Worm (Caenorhabditis elegans) whole organism, young adult: ENCODE measurements around the gene srh-286.

ENCODE experiments used
- B0336.3 ChIP-seq: fragments of 200-800 bp; sonication (Bioruptor generic); IDR thresholded peaks from 2 replicates; pipeline ENCODE4 v1.3.6; 2022; ENCODE audit warnings: missing genetic modification characterization, missing compliant biosample characterization
- D2030.7 ChIP-seq: fragments of 200-800 bp; sonication (Bioruptor generic); IDR thresholded peaks from 2 replicates; pipeline ENCODE4 v1.3.6; 2022; ENCODE audit warnings: missing genetic modification reagents, missing genetic modification characterization, missing compliant biosample characterization
- F37B4.10 ChIP-seq: fragments of 200-800 bp; sonication (Bioruptor generic); IDR thresholded peaks from 2 replicates; pipeline ENCODE4 v1.3.6; 2022; ENCODE audit warnings: missing genetic modification characterization, missing compliant biosample characterization
- F49E8.2 ChIP-seq: sonication (generic microtip); optimal IDR thresholded peaks from 3 replicates; lab custom pipeline; 2017; ENCODE audit warnings: missing genetic modification characterization, mild to moderate bottlenecking, missing compliant biosample characterization, antibody characterized with exemption, moderate library complexity; ENCODE audit not compliant: insufficient read depth
- F52B5.7 ChIP-seq: sonication (generic microtip); optimal IDR thresholded peaks from 2 replicates; lab custom pipeline; 2016; ENCODE audit warnings: mild to moderate bottlenecking, missing genetic modification characterization, missing compliant biosample characterization
- T07F8.4 ChIP-seq: sonication (generic microtip); optimal IDR thresholded peaks from 2 replicates; lab custom pipeline; 2016; ENCODE audit warnings: mild to moderate bottlenecking, missing genetic modification characterization, moderate library complexity, missing compliant biosample characterization
- T26A5.8 ChIP-seq: sonication (generic microtip); optimal IDR thresholded peaks from 2 replicates; lab custom pipeline; 2016; ENCODE audit warnings: missing genetic modification characterization, missing compliant biosample characterization
- Y95B8A.8 ChIP-seq: fragments of 200-800 bp; sonication (Bioruptor generic); IDR thresholded peaks from 2 replicates; pipeline ENCODE4 v1.3.6; 2022; ENCODE audit warnings: missing genetic modification reagents, missing genetic modification characterization, missing compliant biosample characterization
- ama-1 ChIP-seq, 3 experiments: fragments of 150-350 bp in 1 of 3; sonication (generic microtip) in 2 of 3; optimal IDR thresholded peaks; 2 replicates each; lab custom pipeline; 2014 to 2018; ENCODE audit warnings: missing biosample characterization in 2 of 3, missing genetic modification characterization in 2 of 3, missing genetic modification reagents in 2 of 3
- atf-7 ChIP-seq: sonication (generic microtip); optimal IDR thresholded peaks from 2 replicates; lab custom pipeline; 2017; ENCODE audit warnings: mild to moderate bottlenecking, missing genetic modification characterization, missing compliant biosample characterization
- attf-3 ChIP-seq: fragments of 200-800 bp; sonication (Bioruptor generic); conservative IDR thresholded peaks from 2 replicates; pipeline ENCODE4 v1.3.6; 2022; ENCODE audit warnings: missing genetic modification reagents, missing genetic modification characterization, missing compliant biosample characterization
- attf-5 ChIP-seq: fragments of 200-800 bp; sonication (Bioruptor generic); optimal IDR thresholded peaks from 2 replicates; lab custom pipeline; 2018; ENCODE audit warnings: mild to moderate bottlenecking, missing genetic modification characterization, missing compliant biosample characterization
- attf-6 ChIP-seq: fragments of 200-800 bp; sonication (Bioruptor generic); IDR thresholded peaks from 2 replicates; pipeline ENCODE4 v1.3.6; 2022; ENCODE audit warnings: missing genetic modification reagents, missing genetic modification characterization, missing compliant biosample characterization
- ceh-27 ChIP-seq: fragments of 200-800 bp; sonication (Bioruptor generic); optimal IDR thresholded peaks from 2 replicates; lab custom pipeline; 2018; ENCODE audit warnings: mild to moderate bottlenecking, missing genetic modification characterization, moderate library complexity, missing compliant biosample characterization
- ceh-40 ChIP-seq: fragments of 200-800 bp; sonication (Bioruptor generic); IDR thresholded peaks from 2 replicates; pipeline ENCODE4 v1.3.6; 2022; ENCODE audit warnings: missing genetic modification characterization, missing compliant biosample characterization
- ceh-91 ChIP-seq: fragments of 200-800 bp; sonication (Bioruptor generic); IDR thresholded peaks from 2 replicates; pipeline ENCODE4 v1.3.6; 2022; ENCODE audit warnings: missing genetic modification reagents, missing genetic modification characterization, missing compliant biosample characterization
- dox-1 ChIP-seq: fragments of 200-800 bp; sonication (Bioruptor generic); IDR thresholded peaks from 2 replicates; pipeline ENCODE4 v1.3.6; 2022; ENCODE audit warnings: missing genetic modification reagents, missing genetic modification characterization, missing compliant biosample characterization
- egl-18 ChIP-seq: fragments of 200-800 bp; sonication (Bioruptor generic); IDR thresholded peaks from 2 replicates; pipeline ENCODE4 v1.3.6; 2022; ENCODE audit warnings: missing genetic modification reagents, missing genetic modification characterization, missing compliant biosample characterization
- hlh-12 ChIP-seq: sonication (generic microtip); optimal IDR thresholded peaks from 2 replicates; lab custom pipeline; 2016; ENCODE audit warnings: missing genetic modification characterization, missing compliant biosample characterization
- hlh-26 ChIP-seq: fragments of 200-800 bp; sonication (Bioruptor generic); conservative IDR thresholded peaks from 2 replicates; pipeline ENCODE4 v1.3.6; 2022; ENCODE audit warnings: missing genetic modification reagents, missing genetic modification characterization, missing compliant biosample characterization
- hmg-20 ChIP-seq: fragments of 200-800 bp; sonication (Bioruptor generic); IDR thresholded peaks from 2 replicates; pipeline ENCODE4 v1.3.6; 2022; ENCODE audit warnings: missing genetic modification reagents, missing genetic modification characterization, missing compliant biosample characterization
- madf-10 ChIP-seq: sonication (generic microtip); optimal IDR thresholded peaks from 2 replicates; lab custom pipeline; 2016; ENCODE audit warnings: mild to moderate bottlenecking, missing genetic modification characterization, missing compliant biosample characterization
- madf-6 ChIP-seq: fragments of 200-800 bp; sonication (Bioruptor generic); IDR thresholded peaks from 2 replicates; pipeline ENCODE4 v1.3.6; 2022; ENCODE audit warnings: missing genetic modification reagents, missing genetic modification characterization, missing compliant biosample characterization
- mes-4 ChIP-seq: sonication (generic microtip); optimal IDR thresholded peaks from 2 replicates; lab custom pipeline; 2016; ENCODE audit warnings: missing genotype, missing genetic modification characterization, missing compliant biosample characterization
- nhr-179 ChIP-seq: sonication (generic microtip); optimal IDR thresholded peaks from 2 replicates; lab custom pipeline; 2016; ENCODE audit warnings: mild to moderate bottlenecking, missing genetic modification characterization, missing compliant biosample characterization
- nhr-27 ChIP-seq: fragments of 200-800 bp; sonication (Bioruptor generic); optimal IDR thresholded peaks from 2 replicates; lab custom pipeline; 2018; ENCODE audit warnings: mild to moderate bottlenecking, missing genetic modification characterization, moderate library complexity, missing compliant biosample characterization
- pbrm-1 ChIP-seq: fragments of 200-800 bp; sonication (Bioruptor generic); IDR thresholded peaks from 2 replicates; pipeline ENCODE4 v1.3.6; 2022; ENCODE audit warnings: missing genetic modification reagents, missing genetic modification characterization, missing compliant biosample characterization
- rpc-1 ChIP-seq, 2 experiments: fragments of 150-350 bp in 1 of 2; sonication (generic microtip) in 1 of 2; optimal IDR thresholded peaks; 2 replicates each; lab custom pipeline; 2014 to 2018; ENCODE audit warnings: missing biosample characterization in 1 of 2, missing genetic modification characterization in 1 of 2, missing genetic modification reagents in 1 of 2, missing genotype in 1 of 2
- sdz-38 ChIP-seq: sonication (generic microtip); optimal IDR thresholded peaks from 2 replicates; lab custom pipeline; 2016; ENCODE audit warnings: missing genotype, missing genetic modification characterization, missing compliant biosample characterization
- tlf-1 ChIP-seq: fragments of 200-800 bp; sonication (Bioruptor generic); optimal IDR thresholded peaks from 2 replicates; lab custom pipeline; 2018; ENCODE audit warnings: mild to moderate bottlenecking, missing genetic modification characterization, missing compliant biosample characterization
- xnd-1 ChIP-seq: sonication (generic microtip); optimal IDR thresholded peaks from 2 replicates; lab custom pipeline; 2016; ENCODE audit warnings: missing genotype, missing genetic modification reagents, missing genetic modification characterization, missing compliant biosample characterization
- ztf-25 ChIP-seq: fragments of 200-800 bp; sonication (Bioruptor generic); IDR thresholded peaks from 2 replicates; pipeline ENCODE4 v1.3.6; 2022; ENCODE audit warnings: missing genetic modification reagents, missing genetic modification characterization, missing compliant biosample characterization

Gene srh-286

ce11 chrV:17795655-17796054 lies 48.4 kb downstream of the srh-286 start, which contains the start of gene srh-288:
srh-288 (minus strand) TSS chrV:17795755.
- no peak for TF ChIP-seq T26A5.8
- TF ChIP-seq egl-18, result no peak
- TF ChIP-seq tlf-1 (GFP tag; lab: Kevin White, UChicago), result no peak
- TF ChIP-seq nhr-179 (tag; lab: Kevin White, UChicago), result no peak
- TF ChIP-seq hmg-20 (GFP tag; lab: Robert Waterston, UW), result no peak
- TF ChIP-seq ceh-27 (GFP tag; lab: Kevin White, UChicago), result no peak
- no peak for TF ChIP-seq madf-10 (tag; lab: Kevin White, UChicago)
- TF ChIP-seq F52B5.7, result no peak
- TF ChIP-seq F49E8.2 (tag; lab: Kevin White, UChicago), result no peak
- TF ChIP-seq attf-3, result no peak
- no peak for TF ChIP-seq ceh-91 (GFP tag; lab: Robert Waterston, UW)
- TF ChIP-seq ceh-40 (GFP tag; lab: Robert Waterston, UW), result no peak
- no peak for TF ChIP-seq Y95B8A.8 (GFP tag; lab: Robert Waterston, UW)
- no peak for TF ChIP-seq pbrm-1 (GFP tag; lab: Robert Waterston, UW)
- TF ChIP-seq T07F8.4 (tag; lab: Kevin White, UChicago), result no peak
- TF ChIP-seq B0336.3 (GFP tag; lab: Robert Waterston, UW), result no peak
- no peak for TF ChIP-seq ztf-25 (GFP tag; lab: Robert Waterston, UW)

ce11 chrV:17793986-17794385 lies 50.0 kb downstream of the srh-286 start, which contains the start of gene srh-289:
srh-289 (minus strand) TSS chrV:17794086.
- TF ChIP-seq F37B4.10 (GFP tag; lab: Robert Waterston, UW), result no peak
- no peak for TF ChIP-seq D2030.7 (GFP tag; lab: Robert Waterston, UW)
- no peak for TF ChIP-seq atf-7
- no peak for TF ChIP-seq attf-5 (GFP tag; lab: Kevin White, UChicago)
- no peak for TF ChIP-seq ama-1 (optimal IDR thresholded peaks at IDR 0.05; lab: Kevin White, UChicago)
- no peak for TF ChIP-seq ama-1 (GFP tag; optimal IDR thresholded peaks at IDR 0.05; lab: Kevin White, UChicago)
- no peak for TF ChIP-seq dox-1
- no peak for TF ChIP-seq sdz-38
- TF ChIP-seq rpc-1 (optimal IDR thresholded peaks at IDR 0.05; lab: Kevin White, UChicago), result no peak
- no peak for TF ChIP-seq rpc-1 (tag; optimal IDR thresholded peaks at IDR 0.05; lab: Kevin White, UChicago)
- TF ChIP-seq hlh-12 (tag; lab: Kevin White, UChicago), result no peak
- no peak for TF ChIP-seq nhr-27 (tag; lab: Kevin White, UChicago)
- TF ChIP-seq hlh-26 (GFP tag; lab: Robert Waterston, UW), result no peak
- no peak for TF ChIP-seq attf-6
- no peak for TF ChIP-seq madf-6 (GFP tag; lab: Robert Waterston, UW)
- TF ChIP-seq mes-4 (tag; lab: Kevin White, UChicago), result no peak
- no peak for TF ChIP-seq xnd-1 (tag; lab: Kevin White, UChicago)
